Worm (Caenorhabditis elegans) whole organism, L3 larva: ENCODE data around the gene gei-4.

Experiments used
- R02D3.7 ChIP-seq: fragments of 150-350 bp; optimal IDR thresholded peaks from 2 replicates; lab custom pipeline; 2014; ENCODE audit warnings: missing biosample characterization, missing genetic modification characterization
- ZK546.5 ChIP-seq: sonication (generic microtip); optimal IDR thresholded peaks from 2 replicates; lab custom pipeline; 2017; ENCODE audit warnings: missing biosample characterization, missing genetic modification characterization
- aly-2 ChIP-seq: fragments of 150-350 bp; optimal IDR thresholded peaks from 2 replicates; lab custom pipeline; 2014; ENCODE audit warnings: missing biosample characterization, missing genetic modification characterization
- ama-1 ChIP-seq: fragments of 150-350 bp; optimal IDR thresholded peaks from 2 replicates; lab custom pipeline; 2018
- ceh-82 ChIP-seq: fragments of 150-350 bp; optimal IDR thresholded peaks from 2 replicates; lab custom pipeline; 2014; ENCODE audit warnings: missing biosample characterization, missing genetic modification characterization
- ceh-9 ChIP-seq: sonication (generic microtip); optimal IDR thresholded peaks from 2 replicates; lab custom pipeline; 2018; ENCODE audit warnings: missing biosample characterization, missing genetic modification characterization
- daf-12 ChIP-seq: fragments of 150-350 bp; optimal IDR thresholded peaks from 2 replicates; lab custom pipeline; 2014; ENCODE audit warnings: missing biosample characterization, missing genetic modification reagents, missing genetic modification characterization
- egl-5 ChIP-seq: fragments of 150-350 bp; optimal IDR thresholded peaks from 2 replicates; lab custom pipeline; 2017; ENCODE audit warnings: missing biosample characterization, missing genetic modification reagents, missing genetic modification characterization, inconsistent platforms
- elt-1 ChIP-seq: fragments of 150-350 bp; optimal IDR thresholded peaks from 2 replicates; lab custom pipeline; 2014; ENCODE audit warnings: missing biosample characterization, missing genetic modification characterization
- elt-2 ChIP-seq: sonication (generic microtip); optimal IDR thresholded peaks from 2 replicates; lab custom pipeline; 2016; ENCODE audit warnings: missing genetic modification reagents, mild to moderate bottlenecking, missing genetic modification characterization, missing compliant biosample characterization
- eor-1 ChIP-seq, 2 experiments: fragments of 150-350 bp; optimal IDR thresholded peaks; 2 replicates each; lab custom pipeline; 2014 to 2018; ENCODE audit warnings: missing biosample characterization in 2 of 2, missing genetic modification characterization in 2 of 2
- fkh-10 ChIP-seq: sonication (generic microtip); optimal IDR thresholded peaks from 2 replicates; lab custom pipeline; 2017; ENCODE audit warnings: missing biosample characterization, missing genetic modification reagents, missing genetic modification characterization
- fkh-2 ChIP-seq: fragments of 150-350 bp; optimal IDR thresholded peaks from 2 replicates; lab custom pipeline; 2014; ENCODE audit warnings: missing biosample characterization, missing genetic modification reagents, missing genetic modification characterization
- fos-1 ChIP-seq: fragments of 150-350 bp; optimal IDR thresholded peaks from 2 replicates; lab custom pipeline; 2014; ENCODE audit warnings: missing biosample characterization, missing genetic modification characterization
- jun-1 ChIP-seq: fragments of 150-350 bp; optimal IDR thresholded peaks from 2 replicates; lab custom pipeline; 2014; ENCODE audit warnings: missing biosample characterization, missing genetic modification reagents, missing genetic modification characterization
- lin-15B ChIP-seq: fragments of 150-350 bp; optimal IDR thresholded peaks from 2 replicates; lab custom pipeline; 2014; ENCODE audit warnings: missing biosample characterization, missing genetic modification characterization
- lsy-12 ChIP-seq: sonication (generic microtip); optimal IDR thresholded peaks from 2 replicates; lab custom pipeline; 2016; ENCODE audit warnings: mild to moderate bottlenecking, missing genetic modification characterization, missing compliant biosample characterization
- mml-1 ChIP-seq: fragments of 150-350 bp; sonication (generic microtip); optimal IDR thresholded peaks from 3 replicates; lab custom pipeline; 2014; ENCODE audit warnings: missing biosample characterization, missing genetic modification characterization
- nfya-1 ChIP-seq: sonication (generic microtip); optimal IDR thresholded peaks from 2 replicates; lab custom pipeline; 2017; ENCODE audit warnings: missing genetic modification characterization, mild to moderate bottlenecking, missing compliant biosample characterization, antibody characterized with exemption, moderate library complexity; ENCODE audit not compliant: insufficient read depth
- nhr-11 ChIP-seq: fragments of 150-350 bp; optimal IDR thresholded peaks from 2 replicates; lab custom pipeline; 2014; ENCODE audit warnings: missing biosample characterization, missing genetic modification characterization
- nhr-23 ChIP-seq: fragments of 150-350 bp; optimal IDR thresholded peaks from 2 replicates; lab custom pipeline; 2014; ENCODE audit warnings: missing biosample characterization, missing genetic modification reagents, missing genetic modification characterization
- nhr-25 ChIP-seq: sonication (generic microtip); optimal IDR thresholded peaks from 2 replicates; lab custom pipeline; 2017; ENCODE audit warnings: missing biosample characterization, missing genetic modification characterization
- nhr-28 ChIP-seq: fragments of 150-350 bp; optimal IDR thresholded peaks from 2 replicates; lab custom pipeline; 2014; ENCODE audit warnings: missing biosample characterization, missing genetic modification characterization
- nhr-67 ChIP-seq: fragments of 150-350 bp; optimal IDR thresholded peaks from 2 replicates; lab custom pipeline; 2014; ENCODE audit warnings: missing biosample characterization, missing genetic modification characterization
- nhr-76 ChIP-seq: fragments of 150-350 bp; sonication (generic microtip); optimal IDR thresholded peaks from 5 replicates; lab custom pipeline; 2014; ENCODE audit warnings: missing biosample characterization, missing genetic modification characterization
- pha-4 ChIP-seq: fragments of 150-350 bp; optimal IDR thresholded peaks from 2 replicates; lab custom pipeline; 2014; ENCODE audit warnings: missing biosample characterization, missing genetic modification reagents, missing genetic modification characterization
- pqm-1 ChIP-seq: fragments of 150-350 bp; optimal IDR thresholded peaks from 2 replicates; lab custom pipeline; 2017; ENCODE audit warnings: missing biosample characterization, missing genetic modification characterization, inconsistent platforms
- snpc-4 ChIP-seq: fragments of 150-350 bp; optimal IDR thresholded peaks from 2 replicates; lab custom pipeline; 2014; ENCODE audit warnings: missing biosample characterization, missing genetic modification characterization
- tbx-2 ChIP-seq: sonication (generic microtip); optimal IDR thresholded peaks from 2 replicates; lab custom pipeline; 2016; ENCODE audit warnings: mild to moderate bottlenecking, missing genetic modification characterization, missing compliant biosample characterization
- unc-39 ChIP-seq: sonication (generic microtip); optimal IDR thresholded peaks from 4 replicates; lab custom pipeline; 2017; ENCODE audit warnings: missing biosample characterization, missing genetic modification characterization
- unc-62 ChIP-seq: fragments of 150-350 bp; sonication (generic microtip); optimal IDR thresholded peaks from 4 replicates; lab custom pipeline; 2014; ENCODE audit warnings: missing biosample characterization, missing genetic modification reagents, missing genetic modification characterization
- zag-1 ChIP-seq: fragments of 150-350 bp; optimal IDR thresholded peaks from 2 replicates; lab custom pipeline; 2014; ENCODE audit warnings: missing biosample characterization, missing genetic modification characterization
- ztf-11 ChIP-seq: fragments of 150-350 bp; optimal IDR thresholded peaks from 2 replicates; lab custom pipeline; 2014; ENCODE audit warnings: missing biosample characterization, missing genetic modification characterization
- ztf-4 ChIP-seq: fragments of 150-350 bp; optimal IDR thresholded peaks from 2 replicates; lab custom pipeline; 2014; ENCODE audit warnings: missing biosample characterization, missing genetic modification characterization

gei-4 gene

ce11 chrIII:402168-402813 is 47.7 kb upstream of the gei-4 start, which contains the start of the genes Y55B1BL.1 and Y55B1BL.2:
Gene Y55B1BL.1 (plus strand): TSS chrIII:402384.
Gene Y55B1BL.2 (plus strand): TSS chrIII:402763.
- TF ChIP-seq aly-2 (tag; lab: Kevin White, UChicago) (no peak), daf-12 (tag; lab: Kevin White, UChicago) (no peak), fkh-2 (no peak), nhr-11 (tag; lab: Kevin White, UChicago) (no peak), pha-4 (tag; lab: Kevin White, UChicago) (no peak), pqm-1 (no peak), ztf-4 (tag; lab: Kevin White, UChicago) (no peak), nhr-76 (tag; lab: Kevin White, UChicago) (no peak), unc-62 (GFP tag; lab: Kevin White, UChicago) (no peak), tbx-2 (tag; lab: Kevin White, UChicago) (no peak)

ce11 chrIII:400898-401297 is 46.3 kb upstream of the gei-4 start:
- TF ChIP-seq nhr-25 (tag; lab: Kevin White, UChicago), result no peak
- TF ChIP-seq lin-15B (tag; lab: Kevin White, UChicago), result no peak
- no peak for TF ChIP-seq fkh-10 (GFP tag; lab: Kevin White, UChicago)
- TF ChIP-seq nhr-11 (tag; lab: Kevin White, UChicago), result no peak
- no peak for TF ChIP-seq fos-1 (tag; lab: Kevin White, UChicago)
- no peak for TF ChIP-seq elt-1
- TF ChIP-seq ztf-11 (tag; lab: Kevin White, UChicago), result no peak
- no peak for TF ChIP-seq snpc-4 (tag; lab: Kevin White, UChicago)
- TF ChIP-seq nfya-1 (tag; lab: Kevin White, UChicago), result no peak
- TF ChIP-seq ceh-9 (tag; lab: Kevin White, UChicago), result no peak
- TF ChIP-seq daf-12 (tag; lab: Kevin White, UChicago), result no peak

ce11 chrIII:385068-385467 is 30.5 kb upstream of the gei-4 start:
- TF ChIP-seq pqm-1, result no peak
- no peak for TF ChIP-seq nhr-25 (tag; lab: Kevin White, UChicago)
- TF ChIP-seq unc-39 (tag; lab: Kevin White, UChicago), result no peak
- no peak for TF ChIP-seq elt-1
- no peak for TF ChIP-seq zag-1
- TF ChIP-seq, all 47 proteins: peak for 0

ce11 chrIII:382470-382869 is 27.9 kb upstream of the gei-4 start, which contains the start of gene K10F12.7:
Gene K10F12.7 (minus strand): TSS chrIII:382570.
- TF ChIP-seq ZK546.5 (tag; lab: Kevin White, UChicago) (no peak), egl-5 (tag; lab: Kevin White, UChicago) (no peak), elt-2 (tag; lab: Kevin White, UChicago) (no peak), lsy-12 (tag; lab: Kevin White, UChicago) (no peak), ama-1 (lab: Kevin White, UChicago) (no peak), nhr-28 (tag; lab: Kevin White, UChicago) (no peak), fkh-10 (GFP tag; lab: Kevin White, UChicago) (no peak), nhr-67 (tag; lab: Kevin White, UChicago) (no peak)

ce11 chrIII:381198-381597 is 26.6 kb upstream of the gei-4 start, which contains the start of gene gsto-3:
Gene gsto-3 (minus strand): TSS chrIII:381298.
- TF ChIP-seq pqm-1 (no peak), snpc-4 (tag; lab: Kevin White, UChicago) (no peak), fos-1 (tag; lab: Kevin White, UChicago) (no peak), unc-62 (GFP tag; lab: Kevin White, UChicago) (no peak)

ce11 chrIII:365649-366048 is 11.0 kb upstream of the gei-4 start, which contains the start of gene pll-1:
Gene pll-1 (plus strand): TSS chrIII:365949.
- TF ChIP-seq fos-1 (tag; lab: Kevin White, UChicago) (no peak), lin-15B (tag; lab: Kevin White, UChicago) (no peak), aly-2 (tag; lab: Kevin White, UChicago) (no peak), zag-1 (no peak), nhr-23 (tag; lab: Kevin White, UChicago) (no peak), eor-1 (tag; optimal IDR thresholded peaks at IDR 0.05; lab: Kevin White, UChicago) (no peak), jun-1 (tag; lab: Kevin White, UChicago) (no peak), ceh-82 (tag; lab: Kevin White, UChicago) (no peak), mml-1 (tag; lab: Kevin White, UChicago) (no peak), unc-62 (GFP tag; lab: Kevin White, UChicago) (no peak), nhr-11 (tag; lab: Kevin White, UChicago) (no peak), R02D3.7 (tag; lab: Kevin White, UChicago) (no peak), ama-1 (lab: Kevin White, UChicago) (no peak)
